Fruit fly (Drosophila melanogaster): ENCODE measurements around the gene Ir67b.

- TF ChIP-seq h (optimal IDR thresholded peaks at IDR 0.05) (no peak), Myc (optimal IDR thresholded peaks at IDR 0.05) (no peak)
Measured at dm6 chr3L:10429474-10429873, 2.3 kb downstream of the Ir67b start.
